Fruit fly (Drosophila melanogaster): Measurements from ENCODE around the gene CG46383.

The CG46383 gene

dm6 chr3R:15974235-15974634, 23.5 kb upstream of the CG46383 start (continued):
- peak; percentile 66 for TF ChIP-seq CG4328 (GFP tag; optimal IDR thresholded peaks at IDR 0.05)
- TF ChIP-seq Bdp1 (GFP tag; optimal IDR thresholded peaks at IDR 0.05): peak; percentile 45
- peak; percentile 73 for TF ChIP-seq CG33213 (GFP tag; optimal IDR thresholded peaks at IDR 0.05)
- TF ChIP-seq CG6683 (GFP tag; optimal IDR thresholded peaks at IDR 0.05): peak; percentile 50
- no peak for TF ChIP-seq sc (optimal IDR thresholded peaks at IDR 0.05)
- peak; percentile 57 for TF ChIP-seq sc (GFP tag; optimal IDR thresholded peaks at IDR 0.05)
- peak; percentile 82 for TF ChIP-seq bcd (GFP tag; optimal IDR thresholded peaks at IDR 0.05)
- TF ChIP-seq bigmax (GFP tag; optimal IDR thresholded peaks at IDR 0.05): no peak
- no peak for TF ChIP-seq CG4360 (GFP tag; IDR thresholded peaks at IDR 0.05)
- no peak for TF ChIP-seq HLH4C (GFP tag; IDR thresholded peaks at IDR 0.05; ENCODE audit: partially characterized antibody)
- peak; percentile 78 for TF ChIP-seq HLH54F (GFP tag; optimal IDR thresholded peaks at IDR 0.05)
- TF ChIP-seq CG4730 (GFP tag; IDR thresholded peaks at IDR 0.05): no peak
- no peak for TF ChIP-seq CG7987 (GFP tag; optimal IDR thresholded peaks at IDR 0.05)
- TF ChIP-seq BtbVII (GFP tag; optimal IDR thresholded peaks at IDR 0.05): peak; percentile 75
- no peak for TF ChIP-seq NFAT (GFP tag; IDR thresholded peaks at IDR 0.05)
- TF ChIP-seq CG5953 (GFP tag; IDR thresholded peaks at IDR 0.05): no peak
- TF ChIP-seq crp (GFP tag; optimal IDR thresholded peaks at IDR 0.05): peak in 1 of 2 experiments; percentile 21
- TF ChIP-seq shn (GFP tag; optimal IDR thresholded peaks at IDR 0.05): peak; percentile 79
- TF ChIP-seq Hr78 (GFP tag; optimal IDR thresholded peaks at IDR 0.05): peak in 1 of 2 experiments; percentile 54
- peak; percentile 74 for TF ChIP-seq CG18619 (GFP tag; optimal IDR thresholded peaks at IDR 0.05)
- TF ChIP-seq jumu (GFP tag; optimal IDR thresholded peaks at IDR 0.05): peak; percentile 74
- TF ChIP-seq CG11696 (GFP tag; IDR thresholded peaks at IDR 0.05): no peak
- no peak for TF ChIP-seq gfzf (GFP tag; optimal IDR thresholded peaks at IDR 0.05)
- TF ChIP-seq Rx (GFP tag; IDR thresholded peaks at IDR 0.05): no peak
- peak; percentile 56 for TF ChIP-seq CG31365 (tag; optimal IDR thresholded peaks at IDR 0.05)
- TF ChIP-seq Vsx1 (GFP tag; optimal IDR thresholded peaks at IDR 0.05): peak; percentile 61
- TF ChIP-seq Dll (GFP tag; IDR thresholded peaks at IDR 0.05; ENCODE audit: partially characterized antibody): no peak
- no peak for TF ChIP-seq wor (GFP tag; IDR thresholded peaks at IDR 0.05)
- peak; percentile 58 for TF ChIP-seq Nf-YC (tag; optimal IDR thresholded peaks at IDR 0.05)
- TF ChIP-seq CG8944 (GFP tag; optimal IDR thresholded peaks at IDR 0.05): peak; percentile 80
- TF ChIP-seq kni (GFP tag; optimal IDR thresholded peaks at IDR 0.05): no peak
- TF ChIP-seq CG34422 (GFP tag; IDR thresholded peaks at IDR 0.05): no peak
- no peak for TF ChIP-seq CG17361 (GFP tag; IDR thresholded peaks at IDR 0.05)
- peak; percentile 74 for TF ChIP-seq Antp (GFP tag; optimal IDR thresholded peaks at IDR 0.05)
- no peak for TF ChIP-seq otp (GFP tag; IDR thresholded peaks at IDR 0.05)
- peak; percentile 8 for TF ChIP-seq CG2116 (GFP tag; optimal IDR thresholded peaks at IDR 0.05)
- TF ChIP-seq org-1 (GFP tag; optimal IDR thresholded peaks at IDR 0.05): peak; percentile 80
- peak; percentile 80 for TF ChIP-seq CG16863 (GFP tag; optimal IDR thresholded peaks at IDR 0.05)
- TF ChIP-seq gce (GFP tag; IDR thresholded peaks at IDR 0.05): no peak
- TF ChIP-seq HLH3B (GFP tag; IDR thresholded peaks at IDR 0.05): no peak
- peak; percentile 71 for TF ChIP-seq CG1233 (GFP tag; optimal IDR thresholded peaks at IDR 0.05)
- TF ChIP-seq CG9609 (GFP tag; optimal IDR thresholded peaks at IDR 0.05): peak; percentile 83
- TF ChIP-seq CG1603 (tag; optimal IDR thresholded peaks at IDR 0.05): peak; percentile 87
- no peak for TF ChIP-seq cad (GFP tag; optimal IDR thresholded peaks at IDR 0.05)
- TF ChIP-seq lov (optimal IDR thresholded peaks at IDR 0.05): no peak
- TF ChIP-seq lov (GFP tag; IDR thresholded peaks at IDR 0.05): no peak
- no peak for TF ChIP-seq al (GFP tag; IDR thresholded peaks at IDR 0.05)
- TF ChIP-seq Asciz (GFP tag; optimal IDR thresholded peaks at IDR 0.05): peak; percentile 68
- peak; percentile 80 for TF ChIP-seq CG7357 (GFP tag; IDR thresholded peaks at IDR 0.05)
- no peak for TF ChIP-seq CG14014 (GFP tag; IDR thresholded peaks at IDR 0.05)
- TF ChIP-seq CG17385 (GFP tag; optimal IDR thresholded peaks at IDR 0.05): peak; percentile 70
- no peak for TF ChIP-seq ash1 (GFP tag; optimal IDR thresholded peaks at IDR 0.05)

Data from whole organism, embryonic.